Worm (Caenorhabditis elegans): ENCODE results near the gene sre-46.

ce11 chrII:13720650-13721049, 468 bp downstream of the sre-46 start:
- TF ChIP-seq flt-1 (GFP tag; IDR thresholded peaks at IDR 0.05) = no peak
- TF ChIP-seq ztf-23 (GFP tag; IDR thresholded peaks at IDR 0.05) = no peak
- TF ChIP-seq klf-2 (GFP tag; conservative IDR thresholded peaks at IDR 0.05) = no peak
- no peak for TF ChIP-seq tab-1 (GFP tag; IDR thresholded peaks at IDR 0.05)
- no peak for TF ChIP-seq med-1 (GFP tag; optimal IDR thresholded peaks at IDR 0.05; ENCODE audit: insufficient read depth)
- no peak for TF ChIP-seq cog-1 (tag; optimal IDR thresholded peaks at IDR 0.05)
- no peak for TF ChIP-seq T22C8.4 (GFP tag; IDR thresholded peaks at IDR 0.05)

Measured in whole organism, midembryonic.